Fruit fly (Drosophila melanogaster): ENCODE data around the gene bowl.

Gene bowl

dm6 chr2L:3802818-3803456 is 31.4 kb downstream of the bowl start (continued):
- TF ChIP-seq CG6791 (GFP tag; IDR thresholded peaks at IDR 0.05; ENCODE audit: partially characterized antibody) (no peak), CG6689 (GFP tag; IDR thresholded peaks at IDR 0.05) (peak; percentile 66), sima (GFP tag; optimal IDR thresholded peaks at IDR 0.05) (no peak), bsh (GFP tag; optimal IDR thresholded peaks at IDR 0.05) (peak; percentile 61 to 72), Ada2b (GFP tag; IDR thresholded peaks at IDR 0.05) (peak; percentile 57), CG31365 (tag; optimal IDR thresholded peaks at IDR 0.05) (peak; percentile 2), crc (GFP tag; optimal IDR thresholded peaks at IDR 0.05) (no peak), mld (GFP tag; IDR thresholded peaks at IDR 0.05; ENCODE audit: partially characterized antibody) (no peak), CG11398 (GFP tag; optimal IDR thresholded peaks at IDR 0.05) (peak; percentile 31), kni (GFP tag; optimal IDR thresholded peaks at IDR 0.05) (peak; percentile 14), al (GFP tag; IDR thresholded peaks at IDR 0.05) (peak; percentile 55; the same call in 1 of the 2 replicates), oc (tag; optimal IDR thresholded peaks at IDR 0.05) (no peak), Lhr (GFP tag; optimal IDR thresholded peaks at IDR 0.05) (no peak), Mes4 (GFP tag; optimal IDR thresholded peaks at IDR 0.05) (peak; percentile 22), Ssrp (tag; optimal IDR thresholded peaks at IDR 0.05) (peak; percentile 59), CG13287 (GFP tag; IDR thresholded peaks at IDR 0.05; ENCODE audit: partially characterized antibody) (peak; percentile 37), Blimp-1 (GFP tag; optimal IDR thresholded peaks at IDR 0.05) (no peak), jing (GFP tag; optimal IDR thresholded peaks at IDR 0.05) (peak; percentile 15), CG7963 (GFP tag; IDR thresholded peaks at IDR 0.05; ENCODE audit: partially characterized antibody) (no peak), PHDP (tag; optimal IDR thresholded peaks at IDR 0.05) (peak; percentile 43), insv (GFP tag; optimal IDR thresholded peaks at IDR 0.05) (peak in 1 of 2 experiments; percentile 32), CG12155 (GFP tag; optimal IDR thresholded peaks at IDR 0.05) (peak; percentile 40), chif (GFP tag; optimal IDR thresholded peaks at IDR 0.05) (peak in 1 of 2 experiments; percentile 30), zfh1 (GFP tag; IDR thresholded peaks at IDR 0.05) (peak; percentile 62; the same call in 2 of the 3 replicates), Six4 (GFP tag; optimal IDR thresholded peaks at IDR 0.05) (peak; percentile 39), CG14050 (GFP tag; IDR thresholded peaks at IDR 0.05) (peak; percentile 45; the same call in 2 of the 3 replicates), org-1 (GFP tag; optimal IDR thresholded peaks at IDR 0.05) (peak; percentile 35), CG4820 (GFP tag; optimal IDR thresholded peaks at IDR 0.05) (peak; percentile 22), Dip3 (GFP tag; optimal IDR thresholded peaks at IDR 0.05) (peak; percentile 61), HmgZ (tag; optimal IDR thresholded peaks at IDR 0.05) (peak; percentile 81), Vsx1 (GFP tag; optimal IDR thresholded peaks at IDR 0.05) (no peak), Adf1 (GFP tag; IDR thresholded peaks at IDR 0.05) (0 out of 2 replicates have a peak, but pooled peaks have one; percentile 6), Nf-YC (tag; optimal IDR thresholded peaks at IDR 0.05) (no peak), CG17829 (tag; optimal IDR thresholded peaks at IDR 0.05) (peak; percentile 73), run (tag; optimal IDR thresholded peaks at IDR 0.05) (peak; percentile 0), CG2120 (GFP tag; optimal IDR thresholded peaks at IDR 0.05) (peak; percentile 89), aop (GFP tag; IDR thresholded peaks at IDR 0.05) (no peak), pum (GFP tag; optimal IDR thresholded peaks at IDR 0.05) (peak; percentile 25), CG8359 (GFP tag; optimal IDR thresholded peaks at IDR 0.05; ENCODE audit: borderline replicate concordance) (peak; percentile 3), schlank (tag; optimal IDR thresholded peaks at IDR 0.05) (peak; percentile 56), CrebB (tag; optimal IDR thresholded peaks at IDR 0.05) (peak; percentile 68), disco-r (GFP tag; optimal IDR thresholded peaks at IDR 0.05) (no peak), Gug (GFP tag; IDR thresholded peaks at IDR 0.05) (peak; percentile 25; the same call in 2 of the 4 replicates), H2.0 (GFP tag; IDR thresholded peaks at IDR 0.05) (peak; percentile 54; the same call in 1 of the 2 replicates), pzg (GFP tag; optimal IDR thresholded peaks at IDR 0.05) (peak; percentile 8), gsb-n (tag; optimal IDR thresholded peaks at IDR 0.05) (no peak), onecut (GFP tag; IDR thresholded peaks at IDR 0.05) (peak; percentile 81), br (optimal IDR thresholded peaks at IDR 0.05) (no peak), CG3281 (GFP tag; optimal IDR thresholded peaks at IDR 0.05) (peak; percentile 25)

Data from whole organism, embryonic.